Worm (Caenorhabditis elegans) whole organism, L1 larva: ENCODE results near the gene T04A8.18.
A peak's percentile ranks its signal among the peaks of the same experiment; 100 is the strongest.

Experiments
- C04F5.9 ChIP-seq: sonication (generic microtip); optimal IDR thresholded peaks from 2 replicates; lab custom pipeline; 2016; ENCODE audit warnings: missing genetic modification characterization, missing compliant biosample characterization
- C16A3.4 ChIP-seq: fragments of 150-350 bp; optimal IDR thresholded peaks from 2 replicates; lab custom pipeline; 2014; ENCODE audit warnings: missing biosample characterization, missing genetic modification characterization
- F16B12.6 ChIP-seq: fragments of 150-350 bp; optimal IDR thresholded peaks from 2 replicates; lab custom pipeline; 2014; ENCODE audit warnings: missing biosample characterization, missing genetic modification characterization
- aha-1 ChIP-seq: fragments of 150-350 bp; optimal IDR thresholded peaks from 2 replicates; lab custom pipeline; 2014; ENCODE audit warnings: missing biosample characterization, missing genetic modification characterization
- aly-2 ChIP-seq: fragments of 150-350 bp; optimal IDR thresholded peaks from 2 replicates; lab custom pipeline; 2014; ENCODE audit warnings: missing biosample characterization, missing genetic modification characterization
- blmp-1 ChIP-seq: fragments of 150-350 bp; optimal IDR thresholded peaks from 2 replicates; lab custom pipeline; 2014; ENCODE audit warnings: missing biosample characterization, missing genetic modification characterization
- ceh-82 ChIP-seq, 3 experiments: fragments of 150-350 bp in 1 of 3; sonication (generic microtip) in 2 of 3; optimal IDR thresholded peaks; 2 replicates each; lab custom pipeline; 2014 to 2017; ENCODE audit warnings: missing biosample characterization in 3 of 3, missing genetic modification characterization in 3 of 3
- ceh-90 ChIP-seq: sonication (generic microtip); optimal IDR thresholded peaks from 2 replicates; lab custom pipeline; 2016; ENCODE audit warnings: missing genetic modification characterization, missing compliant biosample characterization
- ces-1 ChIP-seq: fragments of 150-350 bp; optimal IDR thresholded peaks from 2 replicates; lab custom pipeline; 2014; ENCODE audit warnings: missing biosample characterization, missing genetic modification reagents, missing genetic modification characterization
- efl-1 ChIP-seq, 4 experiments: fragments of 150-350 bp; optimal IDR thresholded peaks in 3 of 4; peaks in 1 of 4; 1 replicate in 1 of 4; 2 replicates in 3 of 4; lab custom pipeline; 2014; ENCODE audit warnings: missing biosample characterization in 2 of 4, missing genetic modification characterization in 2 of 4, missing genetic modification reagents in 2 of 4
- fkh-10 ChIP-seq: sonication (generic microtip); optimal IDR thresholded peaks from 2 replicates; lab custom pipeline; 2017; ENCODE audit warnings: missing biosample characterization, missing genetic modification reagents, missing genetic modification characterization
- fkh-8 ChIP-seq: sonication (generic microtip); optimal IDR thresholded peaks from 2 replicates; lab custom pipeline; 2016; ENCODE audit warnings: mild to moderate bottlenecking, missing genetic modification characterization, missing compliant biosample characterization
- fos-1 ChIP-seq: fragments of 150-350 bp; optimal IDR thresholded peaks from 2 replicates; lab custom pipeline; 2014; ENCODE audit warnings: missing biosample characterization, missing genetic modification characterization
- hlh-17 ChIP-seq: fragments of 200-800 bp; sonication (Bioruptor generic); optimal IDR thresholded peaks from 2 replicates; lab custom pipeline; 2018; ENCODE audit warnings: missing genetic modification characterization, mild to moderate bottlenecking, missing compliant biosample characterization, moderate library complexity, borderline replicate concordance
- hpl-2 ChIP-seq: fragments of 150-350 bp; optimal IDR thresholded peaks from 2 replicates; lab custom pipeline; 2014; ENCODE audit warnings: missing biosample characterization, missing genetic modification reagents, missing genetic modification characterization
- irx-1 ChIP-seq: sonication (generic microtip); optimal IDR thresholded peaks from 2 replicates; lab custom pipeline; 2016; ENCODE audit warnings: missing genetic modification characterization, missing compliant biosample characterization
- isw-1 ChIP-seq: fragments of 200-800 bp; sonication (Bioruptor generic); IDR thresholded peaks from 2 replicates; pipeline ENCODE4 v1.3.6; 2022; ENCODE audit warnings: missing genetic modification characterization, missing compliant biosample characterization
- jun-1 ChIP-seq: fragments of 150-350 bp; optimal IDR thresholded peaks from 2 replicates; lab custom pipeline; 2014; ENCODE audit warnings: missing biosample characterization, missing genetic modification reagents, missing genetic modification characterization
- lin-13 ChIP-seq: fragments of 150-350 bp; optimal IDR thresholded peaks from 2 replicates; lab custom pipeline; 2014; ENCODE audit warnings: missing biosample characterization, missing genetic modification reagents, missing genetic modification characterization
- lin-15B ChIP-seq: fragments of 150-350 bp; sonication (generic microtip); optimal IDR thresholded peaks from 3 replicates; lab custom pipeline; 2014; ENCODE audit warnings: missing biosample characterization, missing genetic modification characterization
- lir-3 ChIP-seq: sonication (generic microtip); optimal IDR thresholded peaks from 2 replicates; lab custom pipeline; 2016; ENCODE audit warnings: mild to moderate bottlenecking, missing genetic modification characterization, moderate library complexity, missing compliant biosample characterization; ENCODE audit not compliant: poor library complexity
- lsy-2 ChIP-seq, 2 experiments: fragments of 150-350 bp; optimal IDR thresholded peaks; 2 replicates each; lab custom pipeline; 2014; ENCODE audit warnings: missing biosample characterization in 2 of 2, missing genetic modification characterization in 2 of 2
- mab-9 ChIP-seq: fragments of 200-800 bp; sonication (Bioruptor generic); IDR thresholded peaks from 2 replicates; pipeline ENCODE4 v1.3.6; 2022; ENCODE audit warnings: missing genetic modification reagents, missing genetic modification characterization, missing compliant biosample characterization
- mep-1 ChIP-seq: fragments of 150-350 bp; optimal IDR thresholded peaks from 2 replicates; lab custom pipeline; 2014; ENCODE audit warnings: missing biosample characterization, missing genetic modification characterization
- nhr-11 ChIP-seq: fragments of 150-350 bp; optimal IDR thresholded peaks from 2 replicates; lab custom pipeline; 2014; ENCODE audit warnings: missing biosample characterization, missing genetic modification characterization
- nhr-19 ChIP-seq: fragments of 200-800 bp; sonication (Bioruptor generic); conservative IDR thresholded peaks from 2 replicates; pipeline ENCODE4 v1.3.6; 2022; ENCODE audit warnings: missing genetic modification characterization, missing compliant biosample characterization
- nhr-20 ChIP-seq: sonication (generic microtip); optimal IDR thresholded peaks from 2 replicates; lab custom pipeline; 2016; ENCODE audit warnings: mild to moderate bottlenecking, missing genetic modification characterization, missing compliant biosample characterization
- nhr-237 ChIP-seq: fragments of 150-350 bp; optimal IDR thresholded peaks from 2 replicates; lab custom pipeline; 2014; ENCODE audit warnings: missing biosample characterization, missing genetic modification characterization
- nhr-47 ChIP-seq: sonication (generic microtip); optimal IDR thresholded peaks from 2 replicates; lab custom pipeline; 2016; ENCODE audit warnings: mild to moderate bottlenecking, missing genetic modification characterization, moderate library complexity, missing compliant biosample characterization
- nhr-71 ChIP-seq: sonication (generic microtip); optimal IDR thresholded peaks from 2 replicates; lab custom pipeline; 2016; ENCODE audit warnings: mild to moderate bottlenecking, missing genetic modification characterization, moderate library complexity, missing compliant biosample characterization
- nhr-85 ChIP-seq: sonication (generic microtip); peaks from one replicate; lab custom pipeline; 2016; ENCODE audit warnings: missing genetic modification characterization, inconsistent platforms, missing compliant biosample characterization
- nhr-90 ChIP-seq: sonication (generic microtip); optimal IDR thresholded peaks from 2 replicates; lab custom pipeline; 2016; ENCODE audit warnings: mild to moderate bottlenecking, missing genetic modification characterization, missing compliant biosample characterization; ENCODE audit not compliant: poor library complexity
- pag-3 ChIP-seq: sonication (generic microtip); optimal IDR thresholded peaks from 2 replicates; lab custom pipeline; 2017; ENCODE audit warnings: missing genetic modification characterization, mild to moderate bottlenecking, missing compliant biosample characterization, antibody characterized with exemption, borderline replicate concordance; ENCODE audit not compliant: insufficient read depth
- pqm-1 ChIP-seq: sonication (generic microtip); optimal IDR thresholded peaks from 3 replicates; lab custom pipeline; 2017; ENCODE audit warnings: missing biosample characterization, missing genetic modification characterization
- rnt-1 ChIP-seq: sonication (generic microtip); optimal IDR thresholded peaks from 2 replicates; lab custom pipeline; 2016; ENCODE audit warnings: mild to moderate bottlenecking, missing genetic modification characterization, moderate library complexity, missing compliant biosample characterization
- snpc-4 ChIP-seq: fragments of 150-350 bp; optimal IDR thresholded peaks from 2 replicates; lab custom pipeline; 2014; ENCODE audit warnings: missing biosample characterization, missing genetic modification characterization
- snu-23 ChIP-seq: sonication (generic microtip); optimal IDR thresholded peaks from 2 replicates; lab custom pipeline; 2016; ENCODE audit warnings: missing genetic modification characterization, missing compliant biosample characterization
- sox-4 ChIP-seq: sonication (generic microtip); optimal IDR thresholded peaks from 2 replicates; lab custom pipeline; 2016; ENCODE audit warnings: missing genetic modification characterization, missing compliant biosample characterization
- sup-37 ChIP-seq: fragments of 200-800 bp; sonication (Bioruptor generic); optimal IDR thresholded peaks from 2 replicates; lab custom pipeline; 2018; ENCODE audit warnings: mild to moderate bottlenecking, missing genetic modification characterization, missing compliant biosample characterization
- swsn-7 ChIP-seq: sonication (generic microtip); optimal IDR thresholded peaks from 2 replicates; lab custom pipeline; 2016; ENCODE audit warnings: missing genetic modification characterization, missing compliant biosample characterization
- tbx-2 ChIP-seq: sonication (generic microtip); optimal IDR thresholded peaks from 2 replicates; lab custom pipeline; 2016; ENCODE audit warnings: missing genetic modification characterization, missing compliant biosample characterization
- unc-62 ChIP-seq: fragments of 150-350 bp; optimal IDR thresholded peaks from 2 replicates; lab custom pipeline; 2014; ENCODE audit warnings: missing biosample characterization, missing genetic modification reagents, missing genetic modification characterization
- unc-86 ChIP-seq: sonication (generic microtip); optimal IDR thresholded peaks from 2 replicates; lab custom pipeline; 2016; ENCODE audit warnings: missing genetic modification characterization, missing compliant biosample characterization
- unc-98 ChIP-seq: fragments of 200-800 bp; sonication (Bioruptor generic); IDR thresholded peaks from 2 replicates; pipeline ENCODE4 v1.3.6; 2022; ENCODE audit warnings: missing genetic modification characterization, missing compliant biosample characterization
- zip-4 ChIP-seq: fragments of 200-800 bp; sonication (Bioruptor generic); optimal IDR thresholded peaks from 2 replicates; lab custom pipeline; 2018; ENCODE audit warnings: mild to moderate bottlenecking, missing genetic modification characterization, moderate library complexity, missing compliant biosample characterization
- ztf-11 ChIP-seq, 2 experiments: sonication (generic microtip); optimal IDR thresholded peaks; 2 replicates each; lab custom pipeline; 2016 to 2017; ENCODE audit warnings: missing genetic modification characterization in 2 of 2, missing biosample characterization in 1 of 2, missing compliant biosample characterization in 1 of 2
- ztf-4 ChIP-seq: fragments of 150-350 bp; optimal IDR thresholded peaks from 2 replicates; lab custom pipeline; 2014; ENCODE audit warnings: missing biosample characterization, missing genetic modification characterization

T04A8.18 gene

DNA sequence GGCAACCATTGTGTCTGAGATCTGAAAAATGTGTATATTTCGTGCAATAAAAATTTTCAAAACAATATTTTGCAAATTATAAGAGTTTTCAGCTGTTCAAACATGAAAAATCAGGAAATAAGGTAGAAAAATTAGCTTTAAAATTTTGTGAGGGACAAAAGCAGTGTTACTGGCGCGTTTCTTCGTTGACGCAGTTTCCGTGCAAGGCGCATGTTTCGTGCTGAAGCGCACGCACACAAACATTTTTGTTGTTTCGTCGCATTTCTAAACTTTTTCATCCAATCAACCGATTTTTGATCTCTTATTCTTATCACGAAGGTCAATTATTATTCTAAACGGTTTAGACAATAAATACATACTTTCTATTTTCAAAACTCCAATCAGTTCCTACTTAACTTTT lies 15.7 kb upstream of the T04A8.18 start, which contains the start of gene nifk-1 (continued):
- TF ChIP-seq efl-1 (optimal IDR thresholded peaks at IDR 0.05; lab: Kevin White, UChicago) (peak; percentile 66 to 78), efl-1 (GFP tag; optimal IDR thresholded peaks at IDR 0.05 in 1 of 2; lab: Kevin White, UChicago) (peak; percentile 75 to 94), lin-15B (tag; lab: Kevin White, UChicago) (peak; percentile 19), ces-1 (no peak), nhr-90 (tag; lab: Kevin White, UChicago) (peak; percentile 51), mep-1 (tag; lab: Kevin White, UChicago) (peak; percentile 68), lin-13 (no peak), rnt-1 (tag; lab: Kevin White, UChicago) (peak; percentile 67), pqm-1 (no peak), unc-98 (GFP tag; lab: Robert Waterston, UW) (no peak), unc-62 (GFP tag; lab: Kevin White, UChicago) (no peak), fos-1 (tag; lab: Kevin White, UChicago) (peak; percentile 10), swsn-7 (tag; lab: Kevin White, UChicago) (peak; percentile 37), aha-1 (no peak), C04F5.9 (no peak), jun-1 (peak; percentile 21), tbx-2 (tag; lab: Kevin White, UChicago) (peak; percentile 37), lir-3 (tag; lab: Kevin White, UChicago) (no peak), irx-1 (tag; lab: Kevin White, UChicago) (no peak), zip-4 (GFP tag; lab: Kevin White, UChicago) (no peak), snpc-4 (peak; percentile 15), fkh-10 (GFP tag; lab: Kevin White, UChicago) (peak; percentile 10), nhr-19 (GFP tag; lab: Robert Waterston, UW) (peak; percentile 59), pag-3 (no peak), hpl-2 (no peak), fkh-8 (tag; lab: Kevin White, UChicago) (peak; percentile 12), nhr-85 (tag; lab: Kevin White, UChicago) (peak; percentile 83), ztf-11 (tag; optimal IDR thresholded peaks at IDR 0.05; lab: Kevin White, UChicago) (no peak), nhr-47 (tag; lab: Kevin White, UChicago) (peak; percentile 61), hlh-17 (GFP tag; lab: Kevin White, UChicago) (no peak), lsy-2 (tag; optimal IDR thresholded peaks at IDR 0.05; lab: Kevin White, UChicago) (peak; percentile 75 to 84), sup-37 (GFP tag; lab: Kevin White, UChicago) (no peak)

DNA sequence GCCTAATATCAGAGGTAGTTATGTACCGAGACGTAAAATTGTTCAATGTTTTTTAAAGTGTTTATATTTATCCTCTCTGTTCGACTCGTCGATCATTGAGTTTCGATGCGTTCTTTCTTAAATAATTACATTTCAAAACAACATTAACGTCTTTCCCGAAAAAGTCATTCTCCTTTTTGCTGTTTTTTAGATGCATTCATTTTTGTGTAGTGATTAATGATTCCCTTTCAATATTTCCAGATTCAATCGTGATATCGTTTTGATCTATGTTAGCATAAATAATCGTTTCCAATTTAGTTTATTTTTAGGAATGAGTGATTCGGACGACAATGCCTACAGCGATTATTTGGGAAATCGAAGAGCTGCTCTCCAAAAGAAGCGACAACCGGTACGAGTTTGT lies 15.3 kb upstream of the T04A8.18 start, which contains the start of gene T04A8.8:
Gene T04A8.8, plus strand, starts transcription at position 301 of the 400 bp plus-strand sequence.
- TF ChIP-seq pqm-1 (no peak), sox-4 (tag; lab: Kevin White, UChicago) (no peak), unc-62 (GFP tag; lab: Kevin White, UChicago) (no peak), hlh-17 (GFP tag; lab: Kevin White, UChicago) (no peak), mab-9 (GFP tag; lab: Robert Waterston, UW) (no peak), ztf-11 (tag; optimal IDR thresholded peaks at IDR 0.05; lab: Kevin White, UChicago) (no peak), snu-23 (GFP tag; lab: Kevin White, UChicago) (no peak), nhr-90 (tag; lab: Kevin White, UChicago) (no peak), F16B12.6 (tag; lab: Kevin White, UChicago) (no peak), nhr-71 (tag; lab: Kevin White, UChicago) (no peak), unc-98 (GFP tag; lab: Robert Waterston, UW) (no peak)

DNA sequence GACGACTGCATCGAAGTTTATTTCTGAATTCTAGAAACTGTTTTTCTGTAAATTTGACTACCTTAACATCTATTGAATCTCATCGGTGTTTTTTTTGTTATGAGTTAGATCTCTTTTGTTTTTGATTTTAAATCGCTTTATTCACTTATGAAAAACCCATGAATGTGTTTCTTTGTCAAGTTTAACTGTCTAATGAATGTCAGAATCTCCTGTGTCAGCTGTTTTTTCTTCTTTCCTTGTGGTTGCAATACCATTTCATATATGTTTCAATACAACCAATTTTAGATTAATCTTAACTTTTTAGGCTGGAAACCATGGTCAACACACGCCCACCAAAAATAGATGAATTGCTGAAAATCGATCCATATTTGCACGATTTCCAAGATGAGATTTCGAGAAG lies 14.0 kb upstream of the T04A8.18 start, which contains the start of gene T04A8.7:
Gene T04A8.7, plus strand, starts transcription at position 301 of the 400 bp plus-strand sequence.
- TF ChIP-seq lsy-2 (tag; optimal IDR thresholded peaks at IDR 0.05; lab: Kevin White, UChicago) (no peak), C16A3.4 (tag; lab: Kevin White, UChicago) (no peak), unc-86 (tag; lab: Kevin White, UChicago) (no peak), ztf-4 (tag; lab: Kevin White, UChicago) (no peak), nhr-71 (tag; lab: Kevin White, UChicago) (no peak), unc-98 (GFP tag; lab: Robert Waterston, UW) (no peak), nhr-20 (tag; lab: Kevin White, UChicago) (no peak), aha-1 (no peak), aly-2 (tag; lab: Kevin White, UChicago) (no peak), ceh-90 (no peak), ceh-82 (tag; optimal IDR thresholded peaks at IDR 0.05; lab: Kevin White, UChicago) (no peak), jun-1 (no peak), blmp-1 (tag; lab: Kevin White, UChicago) (no peak), nhr-237 (tag; lab: Kevin White, UChicago) (no peak), ces-1 (no peak), rnt-1 (tag; lab: Kevin White, UChicago) (no peak), isw-1 (GFP tag; lab: Robert Waterston, UW) (no peak), nhr-11 (no peak), unc-62 (GFP tag; lab: Kevin White, UChicago) (no peak)
